Fruit fly (Drosophila melanogaster) whole organism, pupa: Measurements from ENCODE around the gene Delta.

Source experiments
- CG10348 ChIP-seq: fragments of 200-800 bp; sonication (Bioruptor generic); IDR thresholded peaks from 2 replicates; pipeline ENCODE4 v1.3.6; 2022; ENCODE audit warnings: missing biosample characterization, missing genetic modification characterization
- CG12605 ChIP-seq: fragments of 200-800 bp; sonication (Bioruptor generic); IDR thresholded peaks from 2 replicates; pipeline ENCODE4 v1.3.6; 2022; ENCODE audit warnings: missing biosample characterization, missing genetic modification characterization
- CG13204 ChIP-seq: fragments of 200-800 bp; sonication (Bioruptor generic); optimal IDR thresholded peaks from 2 replicates; lab custom pipeline; 2018; ENCODE audit warnings: missing biosample characterization, mild to moderate bottlenecking, missing genetic modification characterization, moderate library complexity
- CG14655 ChIP-seq: fragments of 200-800 bp; sonication (Bioruptor generic); optimal IDR thresholded peaks from 3 replicates; lab custom pipeline; 2017; ENCODE audit warnings: mild to moderate bottlenecking, missing biosample characterization, missing genetic modification reagents, missing genetic modification characterization
- CG15710 ChIP-seq: fragments of 200-800 bp; sonication (Bioruptor generic); optimal IDR thresholded peaks from 2 replicates; lab custom pipeline; 2018; ENCODE audit warnings: missing biosample characterization, mild to moderate bottlenecking, missing genetic modification characterization, moderate library complexity
- CG17806 ChIP-seq: fragments of 200-800 bp; sonication (Bioruptor generic); optimal IDR thresholded peaks from 2 replicates; lab custom pipeline; 2018; ENCODE audit warnings: missing biosample characterization, mild to moderate bottlenecking, missing genetic modification characterization, moderate library complexity
- CG32121 ChIP-seq: fragments of 200-800 bp; sonication (Bioruptor generic); IDR thresholded peaks from 2 replicates; pipeline ENCODE4 v1.3.6; 2022; ENCODE audit warnings: missing biosample characterization, missing genetic modification characterization
- CG34367 ChIP-seq: fragments of 200-800 bp; sonication (Bioruptor generic); optimal IDR thresholded peaks from 2 replicates; lab custom pipeline; 2018; ENCODE audit warnings: missing biosample characterization, mild to moderate bottlenecking, missing genetic modification characterization
- CG4496 ChIP-seq: fragments of 200-800 bp; sonication (Bioruptor generic); IDR thresholded peaks from 3 replicates; pipeline ENCODE4 v1.3.6; 2022; ENCODE audit warnings: missing biosample characterization, missing genetic modification characterization
- CG8159 ChIP-seq: fragments of 200-800 bp; sonication (Bioruptor generic); optimal IDR thresholded peaks from 3 replicates; lab custom pipeline; 2018; ENCODE audit warnings: missing biosample characterization, mild to moderate bottlenecking, missing genetic modification characterization, moderate library complexity
- CG8301 ChIP-seq: fragments of 200-800 bp; sonication (Bioruptor generic); optimal IDR thresholded peaks from 2 replicates; lab custom pipeline; 2018; ENCODE audit warnings: missing biosample characterization, mild to moderate bottlenecking, missing genetic modification characterization
- CG9948 ChIP-seq: fragments of 200-800 bp; sonication (Bioruptor generic); optimal IDR thresholded peaks from 2 replicates; lab custom pipeline; 2018; ENCODE audit warnings: missing biosample characterization, mild to moderate bottlenecking, missing genetic modification characterization, moderate library complexity
- D1 ChIP-seq: fragments of 200-800 bp; sonication (Bioruptor generic); optimal IDR thresholded peaks from 2 replicates; lab custom pipeline; 2018; ENCODE audit warnings: missing biosample characterization, mild to moderate bottlenecking, missing genetic modification characterization, moderate library complexity
- EcR ChIP-seq: fragments of 200-800 bp; sonication (Bioruptor generic); optimal IDR thresholded peaks from 3 replicates; lab custom pipeline; 2019; ENCODE audit warnings: missing biosample characterization, missing genetic modification characterization, mild to moderate bottlenecking, moderate library complexity, missing genetic modification reagents
- Ets98B ChIP-seq: fragments of 200-800 bp; sonication (Bioruptor generic); IDR thresholded peaks from 2 replicates; pipeline ENCODE4 v1.3.6; 2022; ENCODE audit warnings: missing biosample characterization, missing genetic modification characterization
- Pif1A ChIP-seq: fragments of 200-800 bp; sonication (Bioruptor generic); optimal IDR thresholded peaks from 3 replicates; lab custom pipeline; 2016; ENCODE audit warnings: missing biosample characterization, missing genetic modification characterization
- Pif1B ChIP-seq: fragments of 200-800 bp; sonication (Bioruptor generic); optimal IDR thresholded peaks from 3 replicates; lab custom pipeline; 2016; ENCODE audit warnings: missing biosample characterization, missing genetic modification characterization
- Snoo ChIP-seq: fragments of 200-800 bp; sonication (Bioruptor generic); optimal IDR thresholded peaks from 3 replicates; lab custom pipeline; 2017; ENCODE audit warnings: missing biosample characterization, mild to moderate bottlenecking, missing genetic modification characterization, inconsistent platforms
- fd96Ca ChIP-seq: fragments of 200-800 bp; sonication (Bioruptor generic); IDR thresholded peaks from 3 replicates; pipeline ENCODE4 v1.3.6; 2022; ENCODE audit warnings: missing biosample characterization, missing genetic modification characterization
- gl ChIP-seq: fragments of 200-800 bp; sonication (Bioruptor generic); optimal IDR thresholded peaks from 2 replicates; lab custom pipeline; 2018; ENCODE audit warnings: missing biosample characterization, mild to moderate bottlenecking, missing genetic modification characterization
- rn ChIP-seq: fragments of 200-800 bp; sonication (Bioruptor generic); IDR thresholded peaks from 2 replicates; pipeline ENCODE4 v1.3.6; 2022; ENCODE audit warnings: missing biosample characterization, missing genetic modification characterization

The Delta gene

DNA sequence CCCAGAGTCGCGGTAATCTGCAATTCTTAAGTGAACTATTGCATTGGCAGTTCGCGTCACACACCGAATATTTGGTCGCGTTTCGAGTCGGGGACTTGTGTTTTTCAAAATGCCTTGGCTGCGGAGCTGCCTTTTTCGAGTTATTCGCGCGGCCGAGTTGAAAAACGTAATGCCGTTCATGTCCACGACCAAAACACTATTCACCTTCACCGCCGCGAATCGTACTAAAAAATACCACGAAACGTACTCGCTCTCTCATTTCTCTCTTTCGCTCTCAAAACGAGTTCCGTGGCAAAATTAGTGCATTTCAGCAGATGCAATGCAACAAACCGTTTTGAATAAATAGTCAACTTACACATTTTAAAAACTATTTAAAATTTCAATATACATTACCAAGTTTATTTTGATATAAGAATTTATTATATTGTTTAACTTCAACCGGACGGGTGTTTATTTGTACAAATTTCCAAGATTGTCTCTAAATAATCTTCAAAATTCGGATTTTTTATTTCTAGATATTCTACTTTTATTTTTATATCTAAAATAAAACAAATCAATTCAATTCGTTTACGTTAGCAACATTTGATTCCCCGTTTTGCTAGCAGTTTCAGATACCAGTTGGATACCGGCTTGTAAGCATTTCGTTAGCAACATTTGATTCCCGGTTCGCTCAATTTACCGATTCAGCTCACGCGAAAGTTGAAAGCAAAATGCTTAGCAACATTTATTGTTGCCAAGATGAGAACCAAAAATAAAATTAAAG, at the start of gene Delta:
TSS of gene Delta (minus strand) at position 175 of the 763 bp plus-strand sequence.
- TF ChIP-seq CG32121 (no peak), gl (tag; lab: Kevin White, UChicago) (no peak), CG10348 (GFP tag; lab: Robert Waterston, UW) (no peak), Pif1A (GFP tag; lab: Kevin White, UChicago) (peak; percentile 18), CG9948 (no peak), fd96Ca (no peak), Ets98B (GFP tag; lab: Robert Waterston, UW) (no peak; the same call in 1 of the 2 replicates), CG15710 (tag; lab: Kevin White, UChicago) (no peak), CG4496 (GFP tag; lab: Robert Waterston, UW) (no peak), rn (GFP tag; lab: Robert Waterston, UW) (no peak), EcR (no peak), CG17806 (tag; lab: Kevin White, UChicago) (no peak), CG8301 (tag; lab: Kevin White, UChicago) (no peak), CG34367 (tag; lab: Kevin White, UChicago) (no peak), CG13204 (GFP tag; lab: Kevin White, UChicago) (peak; percentile 50), CG12605 (GFP tag; lab: Robert Waterston, UW) (no peak), Snoo (no peak), D1 (tag; lab: Kevin White, UChicago) (peak; percentile 85), CG14655 (peak; percentile 33), CG8159 (tag; lab: Kevin White, UChicago) (peak; percentile 21), Pif1B (no peak)

DNA sequence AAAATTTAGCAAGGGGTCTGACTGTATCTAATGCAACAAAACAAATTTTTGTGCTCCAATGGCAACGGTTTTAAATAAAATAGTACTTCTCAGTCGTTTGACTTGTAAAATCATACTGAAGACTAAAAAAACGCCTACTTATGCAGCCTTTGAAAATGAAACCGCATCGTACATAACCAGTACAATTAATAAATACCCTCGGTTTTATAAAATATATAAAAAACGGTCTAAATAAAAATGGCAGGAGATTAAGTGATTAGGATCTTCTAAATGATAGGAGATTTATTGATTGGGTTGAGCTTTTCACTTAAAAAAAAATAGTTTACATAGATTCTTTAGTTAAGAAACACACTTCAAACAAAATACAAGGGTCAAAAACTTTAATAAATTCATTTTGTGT, 48.7 kb upstream of the Delta start, which contains the start of gene CG3581:
TSS of gene CG3581 (minus strand) at position 101 of the 400 bp plus-strand sequence.
- TF ChIP-seq rn (GFP tag; lab: Robert Waterston, UW) (no peak), CG4496 (GFP tag; lab: Robert Waterston, UW) (no peak), CG15710 (tag; lab: Kevin White, UChicago) (no peak), Pif1A (GFP tag; lab: Kevin White, UChicago) (no peak), CG34367 (tag; lab: Kevin White, UChicago) (no peak), CG17806 (tag; lab: Kevin White, UChicago) (no peak), CG8159 (tag; lab: Kevin White, UChicago) (no peak), EcR (no peak), CG9948 (no peak)

DNA sequence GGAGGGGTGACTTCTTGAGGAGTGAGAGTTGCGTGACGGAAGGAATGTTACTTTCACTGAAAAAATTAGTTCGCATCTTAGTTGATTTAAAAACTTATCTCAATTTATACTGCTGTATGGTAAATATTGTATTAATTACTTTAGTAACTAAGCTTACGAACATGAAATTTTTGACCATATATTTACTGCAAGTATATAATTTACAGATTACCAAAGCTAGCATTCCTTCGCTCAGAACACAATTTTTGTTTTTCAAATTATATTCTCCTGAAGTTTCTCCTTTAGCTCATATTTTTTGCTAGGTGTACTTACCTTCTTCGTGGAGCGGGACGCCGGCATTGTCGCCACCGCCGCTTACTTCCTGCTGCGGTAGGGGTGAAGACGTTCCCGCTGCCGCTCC, 44.7 kb upstream of the Delta start:
- TF ChIP-seq Pif1A (GFP tag; lab: Kevin White, UChicago) (no peak), Snoo (no peak), CG17806 (tag; lab: Kevin White, UChicago) (no peak), rn (GFP tag; lab: Robert Waterston, UW) (no peak), D1 (tag; lab: Kevin White, UChicago) (no peak), CG14655 (no peak)

DNA sequence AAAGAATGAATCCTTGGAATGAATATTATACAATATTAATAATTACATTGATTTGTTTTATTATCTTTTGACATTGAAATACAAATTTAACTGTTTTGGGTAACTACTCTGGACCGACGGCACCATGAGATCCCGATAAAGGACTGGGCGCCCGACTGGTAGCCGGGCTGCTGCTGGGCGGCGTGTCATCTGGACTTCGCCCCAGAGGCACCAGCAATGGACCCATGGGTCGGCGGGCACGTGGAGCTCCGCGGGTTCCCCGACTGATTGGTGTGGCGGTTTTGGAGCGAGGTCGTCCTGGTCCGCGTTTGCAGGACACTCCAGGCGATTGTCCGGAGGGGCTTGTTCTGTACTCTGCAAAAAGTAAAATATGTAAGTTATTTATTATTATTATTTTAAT, 43.0 kb upstream of the Delta start:
- no peak for TF ChIP-seq D1 (tag; lab: Kevin White, UChicago)
- TF ChIP-seq gl (tag; lab: Kevin White, UChicago): no peak
- TF ChIP-seq Pif1A (GFP tag; lab: Kevin White, UChicago): no peak
- TF ChIP-seq CG8301 (tag; lab: Kevin White, UChicago): no peak
- no peak for TF ChIP-seq CG12605 (GFP tag; lab: Robert Waterston, UW)
- TF ChIP-seq CG10348 (GFP tag; lab: Robert Waterston, UW): no peak
- TF ChIP-seq Pif1B: no peak
- no peak for TF ChIP-seq CG9948
- no peak for TF ChIP-seq Ets98B (GFP tag; lab: Robert Waterston, UW)
- TF ChIP-seq EcR: no peak
- no peak for TF ChIP-seq Snoo
- no peak for TF ChIP-seq CG32121
- TF ChIP-seq, all 21 proteins: peak for 0

DNA sequence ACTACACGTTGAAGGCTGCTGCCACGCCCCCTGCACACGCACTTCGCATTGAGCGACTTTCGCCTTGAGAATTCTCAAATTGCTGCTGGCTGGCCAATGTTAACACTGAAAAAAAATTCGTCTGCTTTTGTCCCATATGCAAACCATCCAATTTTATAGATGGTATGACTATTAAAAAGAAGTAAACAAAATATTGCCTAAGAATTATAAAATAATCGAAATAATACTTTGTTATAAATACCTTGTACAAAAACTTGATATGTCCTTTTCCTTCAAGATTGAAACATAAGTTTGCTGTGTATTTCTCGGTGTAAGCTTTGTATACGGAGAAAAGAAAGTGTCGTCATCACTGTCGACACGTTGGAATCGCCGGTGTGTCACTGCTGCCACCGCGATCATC, 36.9 kb upstream of the Delta start:
- TF ChIP-seq Snoo (peak; percentile 6), CG4496 (GFP tag; lab: Robert Waterston, UW) (no peak)
- TF ChIP-seq, all 21 proteins: peak for 1

DNA sequence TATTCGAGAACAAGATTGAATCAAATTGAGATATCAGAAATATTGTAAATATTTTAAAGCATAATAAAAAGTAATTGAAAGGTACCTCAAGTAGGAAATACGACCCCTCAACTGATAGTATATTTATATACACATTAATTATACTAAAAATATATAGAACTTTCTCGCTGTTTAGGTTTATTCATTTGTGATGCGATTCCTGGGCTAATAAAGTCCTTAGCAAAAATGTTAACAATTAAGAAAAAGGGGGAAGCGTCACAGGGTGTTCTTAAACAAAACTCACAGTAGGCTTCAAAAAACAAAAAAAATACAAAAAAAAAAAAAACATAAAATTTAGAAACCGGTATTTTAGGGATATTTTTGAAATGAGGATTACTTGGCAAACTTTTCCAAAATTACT, 27.7 kb upstream of the Delta start, which contains the start of gene CG43203:
TSS of gene CG43203 (plus strand) at position 301 of the 400 bp plus-strand sequence.
- TF ChIP-seq EcR (no peak), CG15710 (tag; lab: Kevin White, UChicago) (no peak), CG8159 (tag; lab: Kevin White, UChicago) (no peak)

DNA sequence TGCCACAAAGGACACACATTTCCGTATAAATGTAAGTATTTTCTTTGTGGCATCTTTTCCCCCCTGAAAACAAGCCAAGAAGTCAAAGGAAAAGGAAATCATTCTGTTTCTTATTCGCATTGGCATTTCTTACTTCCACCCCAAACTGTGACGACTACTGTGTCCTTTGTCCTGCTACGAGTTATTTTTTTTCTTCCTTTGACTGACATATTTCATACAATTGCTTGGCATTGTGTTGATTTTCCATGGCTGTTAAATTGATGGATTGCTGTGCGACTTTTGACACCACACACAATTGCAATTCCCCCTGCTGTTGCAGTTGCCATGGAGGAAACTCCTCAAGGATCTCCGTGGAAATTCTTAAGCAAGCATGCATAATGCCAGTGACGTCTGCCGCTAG, 26.1 kb upstream of the Delta start:
- TF ChIP-seq CG13204 (GFP tag; lab: Kevin White, UChicago) (no peak), CG8301 (tag; lab: Kevin White, UChicago) (no peak), EcR (no peak), CG17806 (tag; lab: Kevin White, UChicago) (no peak), D1 (tag; lab: Kevin White, UChicago) (no peak), CG4496 (GFP tag; lab: Robert Waterston, UW) (no peak), CG14655 (no peak), gl (tag; lab: Kevin White, UChicago) (no peak), CG8159 (tag; lab: Kevin White, UChicago) (no peak), Ets98B (GFP tag; lab: Robert Waterston, UW) (no peak), CG12605 (GFP tag; lab: Robert Waterston, UW) (no peak), CG9948 (no peak), fd96Ca (no peak), CG34367 (tag; lab: Kevin White, UChicago) (no peak), Pif1B (no peak), Snoo (no peak), rn (GFP tag; lab: Robert Waterston, UW) (no peak), Pif1A (GFP tag; lab: Kevin White, UChicago) (no peak), CG32121 (no peak), CG10348 (GFP tag; lab: Robert Waterston, UW) (no peak)
